Worm (Caenorhabditis elegans): Measurements from ENCODE around the gene clh-2.

The clh-2 gene

DNA sequence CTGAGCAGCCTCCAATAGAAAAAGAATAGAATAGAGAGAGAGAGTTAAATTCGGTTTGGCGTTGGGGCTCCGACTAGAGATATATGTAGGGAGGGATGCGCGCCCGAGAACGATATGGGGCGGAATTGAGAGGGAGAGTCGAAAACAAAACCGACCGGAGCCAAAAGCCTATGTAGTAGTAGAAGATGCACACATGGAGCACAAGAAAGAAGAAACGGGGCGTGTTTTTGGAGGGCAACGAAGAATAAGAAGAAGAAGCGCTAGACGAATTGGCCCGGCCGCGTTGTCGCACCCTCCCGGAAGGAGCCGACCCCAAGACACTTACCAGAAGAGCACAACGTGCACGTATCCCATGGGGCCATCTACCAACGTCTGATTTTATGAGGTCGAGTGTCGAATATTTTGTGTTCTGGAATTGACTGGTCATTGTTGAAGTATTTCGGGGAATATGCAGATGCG lies 22.6 kb upstream of the clh-2 start, which contains the start of gene tag-180:
TSS of gene tag-180 (minus strand) at position 409 of the 459 bp plus-strand sequence.
- TF ChIP-seq ceh-2 (tag; optimal IDR thresholded peaks at IDR 0.05) (no peak), hlh-30 (tag; optimal IDR thresholded peaks at IDR 0.05; ENCODE audit: insufficient read depth) (no peak), unc-42 (tag; optimal IDR thresholded peaks at IDR 0.05) (peak; percentile 37), elt-4 (tag; optimal IDR thresholded peaks at IDR 0.05) (peak; percentile 28), ceh-31 (tag; optimal IDR thresholded peaks at IDR 0.05) (peak; percentile 33), che-1 (tag; optimal IDR thresholded peaks at IDR 0.05) (no peak)

DNA sequence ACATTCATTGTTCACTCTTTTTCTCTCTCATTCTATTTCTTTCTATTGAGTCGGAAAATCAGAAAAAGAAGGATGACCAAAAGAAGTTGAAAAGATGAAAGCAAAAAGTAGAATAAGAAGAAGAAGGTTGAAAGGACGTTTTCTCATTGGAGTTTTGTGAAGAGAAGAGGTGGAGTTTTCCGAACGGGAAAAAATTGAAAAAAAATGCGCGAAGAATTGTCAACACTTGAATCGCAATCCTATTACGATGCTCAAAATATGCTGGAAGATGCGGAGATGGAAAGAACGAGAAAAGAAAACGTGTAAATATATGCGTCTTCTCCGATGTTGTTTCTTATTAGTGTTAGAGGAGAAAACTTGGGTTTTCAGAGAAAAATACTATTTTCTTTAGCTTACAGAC lies 18.3 kb upstream of the clh-2 start:
- peak; percentile 19 for TF ChIP-seq unc-42 (tag; optimal IDR thresholded peaks at IDR 0.05)
- TF ChIP-seq ceh-48 (tag; optimal IDR thresholded peaks at IDR 0.05): no peak

DNA sequence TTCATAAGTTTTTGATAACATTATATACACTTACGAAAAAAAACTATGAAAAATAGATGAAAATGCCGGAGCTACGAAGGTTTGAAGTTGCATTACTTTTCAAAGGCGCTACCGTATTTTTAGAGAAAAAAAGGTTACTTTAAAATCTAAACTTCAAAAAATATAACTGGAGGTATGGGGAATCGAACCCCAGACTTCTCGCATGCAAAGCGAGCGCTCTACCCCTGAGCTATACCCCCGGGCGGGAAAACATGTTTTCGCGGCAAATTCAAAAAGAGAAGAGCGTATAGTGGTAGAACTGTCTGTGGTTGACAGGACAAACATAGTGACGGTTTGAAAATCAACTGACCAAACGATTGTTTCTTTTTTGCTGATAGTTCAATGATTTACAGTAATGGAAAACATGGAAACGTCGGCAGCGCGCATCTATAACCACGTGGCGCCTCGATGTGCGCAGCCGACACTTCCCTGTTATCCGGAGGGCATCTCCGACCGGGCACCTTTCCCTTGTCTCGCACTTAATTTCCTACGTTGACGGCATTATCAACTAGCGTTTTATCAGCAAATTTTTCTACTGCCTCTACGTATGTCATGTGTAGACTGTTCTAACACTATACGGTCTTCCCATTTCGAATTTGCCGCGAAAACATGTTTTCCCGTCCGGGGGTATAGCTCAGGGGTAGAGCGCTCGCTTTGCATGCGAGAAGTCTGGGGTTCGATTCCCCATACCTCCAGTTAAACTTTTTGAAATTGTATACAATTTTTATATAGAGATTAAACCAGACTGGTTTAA lies 17.7 kb upstream of the clh-2 start:
- TF ChIP-seq ttx-3 (tag; optimal IDR thresholded peaks at IDR 0.05) (no peak), elt-2 (tag; optimal IDR thresholded peaks at IDR 0.05) (peak; percentile 55)

DNA sequence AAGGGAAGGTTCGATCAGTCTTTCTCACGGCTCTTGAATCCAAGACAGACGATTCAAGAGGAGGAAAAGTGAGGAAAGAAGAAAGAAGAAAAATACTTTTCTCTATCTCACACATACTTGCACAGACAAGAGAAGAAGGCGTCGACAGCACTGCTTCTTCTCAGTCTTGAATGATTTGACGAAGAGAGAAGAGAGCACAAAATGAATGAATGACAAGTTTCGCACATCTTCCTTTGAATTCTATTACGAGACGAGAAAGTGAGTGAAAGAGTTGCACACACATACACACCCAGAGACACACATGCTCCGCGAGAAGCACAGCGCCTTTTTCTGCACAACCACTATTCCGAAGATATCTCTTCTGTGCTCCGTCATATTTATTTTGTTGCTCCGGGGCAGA lies 16.0 kb upstream of the clh-2 start:
- TF ChIP-seq pros-1 (tag; optimal IDR thresholded peaks at IDR 0.05) (no peak), pat-9 (tag; optimal IDR thresholded peaks at IDR 0.05) (no peak), nfya-1 (tag; optimal IDR thresholded peaks at IDR 0.05) (no peak), ceh-31 (tag; optimal IDR thresholded peaks at IDR 0.05) (peak; percentile 22), C08G9.2 (tag; optimal IDR thresholded peaks at IDR 0.05) (no peak), ceh-9 (tag; optimal IDR thresholded peaks at IDR 0.05) (no peak), unc-42 (tag; optimal IDR thresholded peaks at IDR 0.05) (peak; percentile 96)

DNA sequence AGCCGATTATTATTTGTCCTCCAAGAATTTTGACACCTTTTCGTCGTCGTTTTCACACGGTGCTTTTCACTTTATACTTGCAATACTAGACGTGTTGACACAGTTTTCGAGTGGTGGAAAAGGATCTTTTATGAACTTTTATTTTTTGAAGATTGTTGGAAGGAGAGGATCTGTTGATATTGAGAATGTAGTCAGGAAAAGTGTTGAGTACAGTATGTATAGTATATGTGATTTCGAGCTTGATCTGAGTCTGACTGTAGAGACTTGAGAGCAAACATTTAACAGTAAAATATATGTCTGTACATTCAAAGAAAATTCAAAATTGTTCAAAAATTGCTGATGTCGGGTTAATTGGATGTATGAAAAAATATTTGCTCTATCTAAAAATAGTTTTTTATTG lies 15.5 kb upstream of the clh-2 start:
- TF ChIP-seq pat-9 (tag; optimal IDR thresholded peaks at IDR 0.05) (no peak), K02D7.2 (tag; optimal IDR thresholded peaks at IDR 0.05) (no peak), ttx-3 (tag; optimal IDR thresholded peaks at IDR 0.05) (no peak), sox-4 (tag; optimal IDR thresholded peaks at IDR 0.05) (no peak), nhr-232 (tag; optimal IDR thresholded peaks at IDR 0.05) (no peak), ceh-18 (tag; optimal IDR thresholded peaks at IDR 0.05) (no peak), lin-11 (tag; optimal IDR thresholded peaks at IDR 0.05) (no peak), ztf-16 (tag; optimal IDR thresholded peaks at IDR 0.05) (no peak), rnt-1 (tag; optimal IDR thresholded peaks at IDR 0.05) (no peak), npax-4 (tag; optimal IDR thresholded peaks at IDR 0.05) (no peak), ahr-1 (tag; optimal IDR thresholded peaks at IDR 0.05) (no peak), ceh-22 (tag; optimal IDR thresholded peaks at IDR 0.05) (no peak), madf-2 (tag; optimal IDR thresholded peaks at IDR 0.05) (no peak), F13H6.1 (tag; optimal IDR thresholded peaks at IDR 0.05) (no peak), C08G9.2 (tag; optimal IDR thresholded peaks at IDR 0.05) (no peak), mec-3 (tag; optimal IDR thresholded peaks at IDR 0.05; ENCODE audit: borderline replicate concordance) (no peak), elt-4 (tag; optimal IDR thresholded peaks at IDR 0.05) (no peak), hlh-13 (GFP tag; optimal IDR thresholded peaks at IDR 0.05) (no peak), pros-1 (tag; optimal IDR thresholded peaks at IDR 0.05) (no peak)

DNA sequence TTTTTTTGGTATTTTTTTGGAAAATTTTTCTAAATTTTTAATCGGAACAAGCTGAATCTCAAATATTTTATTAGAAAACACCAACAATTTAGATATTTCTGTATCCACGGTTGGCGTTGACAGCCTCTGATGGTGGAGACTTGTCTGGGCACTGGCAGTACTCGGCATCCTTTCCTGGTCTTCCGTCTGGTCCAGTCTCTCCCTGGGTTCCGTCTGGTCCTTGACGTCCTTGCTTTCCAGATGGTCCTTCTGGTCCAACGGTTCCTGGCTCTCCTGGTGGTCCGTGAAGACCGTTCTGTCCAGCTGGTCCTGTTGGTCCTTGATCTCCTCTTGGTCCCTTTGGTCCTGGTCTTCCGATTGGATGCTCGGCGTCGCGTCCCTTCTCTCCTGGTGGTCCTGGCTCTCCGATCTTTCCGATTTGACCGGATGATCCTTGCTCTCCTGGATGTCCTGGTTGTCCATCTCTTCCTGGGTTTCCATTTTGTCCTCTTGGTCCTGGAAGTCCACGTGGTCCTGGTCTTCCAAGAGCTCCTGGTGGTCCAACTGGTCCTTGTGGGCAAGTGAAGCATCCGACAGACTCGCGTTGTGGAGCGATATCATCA lies 15.0 kb upstream of the clh-2 start:
- TF ChIP-seq hlh-30 (tag; optimal IDR thresholded peaks at IDR 0.05; ENCODE audit: insufficient read depth) (no peak), K09A11.1 (tag; optimal IDR thresholded peaks at IDR 0.05; ENCODE audit: insufficient read depth) (no peak), unc-86 (tag; optimal IDR thresholded peaks at IDR 0.05) (no peak), fkh-10 (GFP tag; optimal IDR thresholded peaks at IDR 0.05) (no peak), ets-4 (tag; optimal IDR thresholded peaks at IDR 0.05) (no peak), dve-1 (tag; optimal IDR thresholded peaks at IDR 0.05) (no peak), tbx-7 (tag; optimal IDR thresholded peaks at IDR 0.05) (no peak), pros-1 (tag; optimal IDR thresholded peaks at IDR 0.05) (no peak), ceh-22 (tag; optimal IDR thresholded peaks at IDR 0.05) (no peak), nhr-232 (tag; optimal IDR thresholded peaks at IDR 0.05) (no peak), C38D4.7 (GFP tag; optimal IDR thresholded peaks at IDR 0.05) (no peak), lin-11 (tag; optimal IDR thresholded peaks at IDR 0.05) (no peak), ceh-6 (GFP tag; optimal IDR thresholded peaks at IDR 0.05) (no peak)

Data from whole organism, late embryonic.